Fruit fly (Drosophila melanogaster) S2 (cell line): ENCODE results near the gene CG5235.

Experiments
- CG8478 ChIP-seq: fragments of >200 bp; optimal IDR thresholded peaks from 2 replicates; lab custom pipeline; 2018
- CTCF ChIP-seq, 2 experiments: fragments of >200 bp; optimal IDR thresholded peaks; 2 replicates each; lab custom pipeline; 2018

The CG5235 gene

dm6 chr3L:16049955-16050886 is 40.0 kb downstream of the CG5235 start:
- peak in 1 of 2 experiments; percentile 13 for TF ChIP-seq CTCF (optimal IDR thresholded peaks at IDR 0.05; lab: Kevin White, UChicago)
- no peak for TF ChIP-seq CG8478 (lab: Kevin White, UChicago)

- TF ChIP-seq CTCF (optimal IDR thresholded peaks at IDR 0.05; lab: Kevin White, UChicago) (no peak), CG8478 (lab: Kevin White, UChicago) (no peak)
Observed at dm6 chr3L:16048722-16049459, 41.3 kb downstream of the CG5235 start.

- TF ChIP-seq CTCF (optimal IDR thresholded peaks at IDR 0.05; lab: Kevin White, UChicago) (no peak), CG8478 (lab: Kevin White, UChicago) (no peak)
Observed at dm6 chr3L:16048086-16048485, 42.1 kb downstream of the CG5235 start.

dm6 chr3L:16047105-16047504 is 43.1 kb downstream of the CG5235 start:
- TF ChIP-seq CG8478 (lab: Kevin White, UChicago) (no peak), CTCF (optimal IDR thresholded peaks at IDR 0.05; lab: Kevin White, UChicago) (no peak)

dm6 chr3L:16046387-16047066 is 43.7 kb downstream of the CG5235 start:
- TF ChIP-seq CTCF (optimal IDR thresholded peaks at IDR 0.05; lab: Kevin White, UChicago) (no peak), CG8478 (lab: Kevin White, UChicago) (no peak)

dm6 chr3L:16045831-16046336 is 44.3 kb downstream of the CG5235 start:
- TF ChIP-seq CTCF (optimal IDR thresholded peaks at IDR 0.05; lab: Kevin White, UChicago) (no peak), CG8478 (lab: Kevin White, UChicago) (no peak)

dm6 chr3L:16045083-16045830 is 44.9 kb downstream of the CG5235 start:
- TF ChIP-seq CTCF (optimal IDR thresholded peaks at IDR 0.05; lab: Kevin White, UChicago) (no peak), CG8478 (lab: Kevin White, UChicago) (no peak)

dm6 chr3L:16043782-16044352 is 46.3 kb downstream of the CG5235 start:
- TF ChIP-seq CG8478 (lab: Kevin White, UChicago) (no peak), CTCF (optimal IDR thresholded peaks at IDR 0.05; lab: Kevin White, UChicago) (no peak)

dm6 chr3L:16043045-16043781 is 47.0 kb downstream of the CG5235 start:
- TF ChIP-seq CG8478 (lab: Kevin White, UChicago) = no peak
- TF ChIP-seq CTCF (optimal IDR thresholded peaks at IDR 0.05; lab: Kevin White, UChicago) = no peak

dm6 chr3L:16042640-16043039 is 47.6 kb downstream of the CG5235 start:
- TF ChIP-seq CTCF (optimal IDR thresholded peaks at IDR 0.05; lab: Kevin White, UChicago) (no peak), CG8478 (lab: Kevin White, UChicago) (no peak)

- no peak for TF ChIP-seq CTCF (optimal IDR thresholded peaks at IDR 0.05; lab: Kevin White, UChicago)
- no peak for TF ChIP-seq CG8478 (lab: Kevin White, UChicago)
Observed at dm6 chr3L:16042080-16042344, 48.2 kb downstream of the CG5235 start.

dm6 chr3L:16041260-16042079 is 48.7 kb downstream of the CG5235 start:
- no peak for TF ChIP-seq CG8478 (lab: Kevin White, UChicago)
- TF ChIP-seq CTCF (optimal IDR thresholded peaks at IDR 0.05; lab: Kevin White, UChicago) = no peak
